Worm (Caenorhabditis elegans) whole organism, L2 larva: ENCODE measurements around the gene ceh-23.

ENCODE experiments used
- egl-27 ChIP-seq: sonication (generic microtip); optimal IDR thresholded peaks from 3 replicates; lab custom pipeline; 2017; ENCODE audit warnings: missing biosample characterization, missing genetic modification reagents, missing genetic modification characterization
- elt-1 ChIP-seq: fragments of 150-350 bp; optimal IDR thresholded peaks from 2 replicates; lab custom pipeline; 2014; ENCODE audit warnings: missing biosample characterization, missing genetic modification characterization
- zag-1 ChIP-seq: fragments of 150-350 bp; optimal IDR thresholded peaks from 2 replicates; lab custom pipeline; 2014; ENCODE audit warnings: missing biosample characterization, missing genetic modification characterization
- ztf-11 ChIP-seq: sonication (generic microtip); optimal IDR thresholded peaks from 2 replicates; lab custom pipeline; 2017; ENCODE audit warnings: missing biosample characterization, missing genetic modification characterization

ce11 chrIII:7805253-7805652, 34.1 kb upstream of the ceh-23 start:
- TF ChIP-seq ztf-11 (tag; lab: Kevin White, UChicago): no peak
- TF ChIP-seq zag-1 (tag; lab: Kevin White, UChicago): no peak
- TF ChIP-seq egl-27 (tag; lab: Kevin White, UChicago): no peak
- TF ChIP-seq elt-1 (tag; lab: Kevin White, UChicago): no peak
